Fruit fly (Drosophila melanogaster): ENCODE results near the gene Lsd-2.

The Lsd-2 gene

dm6 chrX:15023826-15024545, 52.0 kb downstream of the Lsd-2 start, which contains the start of gene be (continued):
- no peak for TF ChIP-seq CG7928 (GFP tag; optimal IDR thresholded peaks at IDR 0.05)
- peak; percentile 41 for TF ChIP-seq Rfx (GFP tag; IDR thresholded peaks at IDR 0.05)
- TF ChIP-seq slp2 (GFP tag; optimal IDR thresholded peaks at IDR 0.05): no peak
- TF ChIP-seq CG14965 (GFP tag; optimal IDR thresholded peaks at IDR 0.05; ENCODE audit: borderline replicate concordance): no peak
- TF ChIP-seq fu2 (GFP tag; optimal IDR thresholded peaks at IDR 0.05): no peak
- TF ChIP-seq D19B (GFP tag; optimal IDR thresholded peaks at IDR 0.05): no peak
- peak; percentile 52 for TF ChIP-seq CG18599 (GFP tag; optimal IDR thresholded peaks at IDR 0.05)
- no peak for TF ChIP-seq tup (GFP tag; optimal IDR thresholded peaks at IDR 0.05)
- TF ChIP-seq trem (tag; optimal IDR thresholded peaks at IDR 0.05): peak; percentile 58
- TF ChIP-seq CG1647 (GFP tag; optimal IDR thresholded peaks at IDR 0.05): no peak
- TF ChIP-seq pzg (GFP tag; optimal IDR thresholded peaks at IDR 0.05): no peak
- peak; percentile 81 for TF ChIP-seq Jarid2 (GFP tag; optimal IDR thresholded peaks at IDR 0.05)
- no peak for TF ChIP-seq vfl (GFP tag; optimal IDR thresholded peaks at IDR 0.05)
- no peak for TF ChIP-seq da (GFP tag; optimal IDR thresholded peaks at IDR 0.05)
- peak; percentile 35 for TF ChIP-seq lab (GFP tag; optimal IDR thresholded peaks at IDR 0.05)
- no peak for TF ChIP-seq CG8359 (GFP tag; optimal IDR thresholded peaks at IDR 0.05; ENCODE audit: borderline replicate concordance)
- TF ChIP-seq CG12219 (GFP tag; optimal IDR thresholded peaks at IDR 0.05): no peak
- TF ChIP-seq gro (GFP tag; optimal IDR thresholded peaks at IDR 0.05): no peak
- peak; percentile 14 for TF ChIP-seq CG2120 (GFP tag; optimal IDR thresholded peaks at IDR 0.05)
- TF ChIP-seq pfk (GFP tag; optimal IDR thresholded peaks at IDR 0.05): peak; percentile 87
- peak; percentile 74 for TF ChIP-seq CG6689 (GFP tag; IDR thresholded peaks at IDR 0.05)
- TF ChIP-seq Scr (GFP tag; IDR thresholded peaks at IDR 0.05; ENCODE audit: partially characterized antibody): no peak
- peak; percentile 35 for TF ChIP-seq corto (GFP tag; optimal IDR thresholded peaks at IDR 0.05)
- TF ChIP-seq sob (GFP tag; IDR thresholded peaks at IDR 0.05): peak; percentile 37; the same call in 1 of the 2 replicates
- peak; percentile 40; the same call in 1 of the 2 replicates for TF ChIP-seq ro (GFP tag; IDR thresholded peaks at IDR 0.05)
- TF ChIP-seq CG17802 (tag; optimal IDR thresholded peaks at IDR 0.05): no peak
- no peak for TF ChIP-seq Dad (GFP tag; optimal IDR thresholded peaks at IDR 0.05)
- TF ChIP-seq CoRest (tag; optimal IDR thresholded peaks at IDR 0.05): peak; percentile 92
- TF ChIP-seq Lhr (GFP tag; optimal IDR thresholded peaks at IDR 0.05): no peak
- TF ChIP-seq sima (GFP tag; optimal IDR thresholded peaks at IDR 0.05): no peak
- TF ChIP-seq lola (GFP tag; optimal IDR thresholded peaks at IDR 0.05): peak in 1 of 3 experiments; percentile 91
- TF ChIP-seq CG9797 (GFP tag; optimal IDR thresholded peaks at IDR 0.05): no peak
- TF ChIP-seq zfh2 (GFP tag; optimal IDR thresholded peaks at IDR 0.05): no peak
- TF ChIP-seq sqz (GFP tag; optimal IDR thresholded peaks at IDR 0.05): peak; percentile 22
- TF ChIP-seq Xbp1 (GFP tag; optimal IDR thresholded peaks at IDR 0.05): peak; percentile 41
- TF ChIP-seq Pdp1 (GFP tag; optimal IDR thresholded peaks at IDR 0.05): no peak
- no peak for TF ChIP-seq kay (GFP tag; optimal IDR thresholded peaks at IDR 0.05)
- TF ChIP-seq CG6854 (GFP tag; optimal IDR thresholded peaks at IDR 0.05): peak; percentile 15
- no peak for TF ChIP-seq Hr39 (optimal IDR thresholded peaks at IDR 0.05)
- no peak for TF ChIP-seq lilli (GFP tag; optimal IDR thresholded peaks at IDR 0.05)
- TF ChIP-seq CG10959 (GFP tag; IDR thresholded peaks at IDR 0.05): 0 out of 2 replicates have a peak, but pooled peaks have one; percentile 44
- TF ChIP-seq CG8290 (GFP tag; optimal IDR thresholded peaks at IDR 0.05): no peak
- peak in 1 of 2 experiments; percentile 37 for TF ChIP-seq CG8290 (tag; optimal IDR thresholded peaks at IDR 0.05)
- TF ChIP-seq B-H2 (GFP tag; optimal IDR thresholded peaks at IDR 0.05): peak; percentile 14
- peak; percentile 64 for TF ChIP-seq CG14014 (GFP tag; IDR thresholded peaks at IDR 0.05)
- peak; percentile 57 for TF ChIP-seq D19A (tag; optimal IDR thresholded peaks at IDR 0.05)
- TF ChIP-seq dmrt99B (tag; optimal IDR thresholded peaks at IDR 0.05): peak; percentile 84
- TF ChIP-seq Dll (GFP tag; IDR thresholded peaks at IDR 0.05; ENCODE audit: partially characterized antibody): no peak
- TF ChIP-seq Spps (tag; optimal IDR thresholded peaks at IDR 0.05): peak; percentile 39
